Worm (Caenorhabditis elegans) whole organism, young adult: ENCODE results near the gene tba-9.

ENCODE experiments used
- F39B2.1 ChIP-seq: fragments of 200-800 bp; sonication (Bioruptor generic); IDR thresholded peaks from 2 replicates; pipeline ENCODE4 v1.3.6; 2022; ENCODE audit warnings: missing genetic modification reagents, missing genetic modification characterization, missing compliant biosample characterization
- F55B11.4 ChIP-seq: sonication (generic microtip); optimal IDR thresholded peaks from 2 replicates; lab custom pipeline; 2016; ENCODE audit warnings: missing compliant biosample characterization, missing genetic modification characterization, borderline replicate concordance; ENCODE audit not compliant: insufficient read depth
- attf-6 ChIP-seq: fragments of 200-800 bp; sonication (Bioruptor generic); IDR thresholded peaks from 2 replicates; pipeline ENCODE4 v1.3.6; 2022; ENCODE audit warnings: missing genetic modification reagents, missing genetic modification characterization, missing compliant biosample characterization
- him-1 ChIP-seq: sonication (generic microtip); optimal IDR thresholded peaks from 2 replicates; lab custom pipeline; 2016; ENCODE audit warnings: missing genotype, missing genetic modification reagents, missing genetic modification characterization, missing compliant biosample characterization
- hlh-26 ChIP-seq: fragments of 200-800 bp; sonication (Bioruptor generic); conservative IDR thresholded peaks from 2 replicates; pipeline ENCODE4 v1.3.6; 2022; ENCODE audit warnings: missing genetic modification reagents, missing genetic modification characterization, missing compliant biosample characterization
- nhr-27 ChIP-seq: fragments of 200-800 bp; sonication (Bioruptor generic); optimal IDR thresholded peaks from 2 replicates; lab custom pipeline; 2018; ENCODE audit warnings: mild to moderate bottlenecking, missing genetic modification characterization, moderate library complexity, missing compliant biosample characterization
- nhr-90 ChIP-seq: sonication (generic microtip); optimal IDR thresholded peaks from 2 replicates; lab custom pipeline; 2016; ENCODE audit warnings: missing genotype, mild to moderate bottlenecking, missing genetic modification characterization, missing compliant biosample characterization
- pha-4 ChIP-seq: fragments of 150-350 bp; sonication (generic microtip); optimal IDR thresholded peaks from 2 replicates; lab custom pipeline; 2014; ENCODE audit warnings: missing biosample characterization, missing genetic modification reagents, missing genetic modification characterization
- rcor-1 ChIP-seq: fragments of 200-800 bp; sonication (Bioruptor generic); IDR thresholded peaks from 2 replicates; pipeline ENCODE4 v1.3.6; 2022; ENCODE audit warnings: missing genetic modification reagents, missing genetic modification characterization, missing compliant biosample characterization
- snpc-4 ChIP-seq, 5 experiments: fragments of 150-350 bp in 1 of 5; sonication (generic microtip) in 4 of 5; optimal IDR thresholded peaks; 2 replicates each; lab custom pipeline; 2014 to 2018; ENCODE audit warnings: missing genetic modification characterization in 5 of 5, missing biosample characterization in 3 of 5, antibody characterized with exemption in 2 of 5, mild to moderate bottlenecking in 2 of 5, missing compliant biosample characterization in 2 of 5, missing genotype in 2 of 5, moderate library complexity in 2 of 5, missing genetic modification reagents in 1 of 5
- unc-62 ChIP-seq: fragments of 150-350 bp; optimal IDR thresholded peaks from 2 replicates; lab custom pipeline; 2014; ENCODE audit warnings: missing biosample characterization, missing genetic modification reagents, missing genetic modification characterization

DNA sequence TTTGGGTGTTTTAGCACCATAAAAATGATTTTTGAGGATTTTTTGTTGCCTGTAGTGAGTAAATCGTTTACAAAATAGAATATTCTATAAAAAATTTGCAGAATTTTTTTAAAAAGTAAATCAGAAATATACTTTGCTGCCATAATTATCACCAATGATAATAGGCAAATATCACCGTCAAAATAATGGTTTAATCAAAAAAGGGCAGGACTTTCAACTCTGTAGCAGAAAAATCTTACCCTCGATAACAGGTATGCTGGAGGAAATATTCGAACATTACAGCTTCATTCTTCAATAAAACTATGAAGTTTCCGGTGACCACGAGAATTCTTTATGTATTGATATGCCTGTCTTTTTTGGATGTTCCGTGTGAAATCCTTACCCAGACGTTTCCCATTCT, 36.6 kb downstream of the tba-9 start, which contains the start of gene K09C4.4:
- TF ChIP-seq hlh-26 (no peak), nhr-27 (tag; lab: Kevin White, UChicago) (no peak), unc-62 (GFP tag; lab: Kevin White, UChicago) (no peak), rcor-1 (GFP tag; lab: Robert Waterston, UW) (no peak), nhr-90 (tag; lab: Kevin White, UChicago) (no peak), pha-4 (no peak), F39B2.1 (GFP tag; lab: Robert Waterston, UW) (no peak), him-1 (tag; lab: Kevin White, UChicago) (no peak), F55B11.4 (tag; lab: Kevin White, UChicago) (no peak), snpc-4 (GFP tag; optimal IDR thresholded peaks at IDR 0.05; lab: Kevin White, UChicago) (no peak), snpc-4 (tag; optimal IDR thresholded peaks at IDR 0.05; lab: Kevin White, UChicago) (no peak), attf-6 (GFP tag; lab: Robert Waterston, UW) (no peak)
